Fruit fly (Drosophila melanogaster) whole organism, embryonic: ENCODE results near the gene Idi.
A peak's percentile ranks its signal among the peaks of the same experiment; 100 is the strongest.

Source experiments
- Bdp1 ChIP-seq: fragments of 200-800 bp; sonication (Bioruptor generic); optimal IDR thresholded peaks from 3 replicates; lab custom pipeline; 2016; ENCODE audit warnings: missing biosample characterization, missing genetic modification characterization
- Bgb ChIP-seq: fragments of 200-800 bp; sonication (Bioruptor generic); IDR thresholded peaks from 2 replicates; pipeline ENCODE4 v1.3.6; 2022; ENCODE audit warnings: missing biosample characterization, missing genetic modification characterization; ENCODE audit not compliant: partially characterized antibody
- CG10654 ChIP-seq: fragments of 200-800 bp; sonication (Bioruptor generic); optimal IDR thresholded peaks from 2 replicates; lab custom pipeline; 2016; ENCODE audit warnings: missing biosample characterization, missing genetic modification characterization
- CG10959 ChIP-seq: fragments of 200-800 bp; sonication (Bioruptor generic); IDR thresholded peaks from 2 replicates; pipeline ENCODE4 v1.3.6; 2022; ENCODE audit warnings: missing biosample characterization, missing genetic modification characterization
- CG11247 ChIP-seq: fragments of 200-800 bp; sonication (Bioruptor generic); IDR thresholded peaks from 2 replicates; pipeline ENCODE4 v1.3.6; 2022; ENCODE audit warnings: missing biosample characterization, missing genetic modification characterization
- CG12299 ChIP-seq: fragments of 200-800 bp; sonication (Bioruptor generic); optimal IDR thresholded peaks from 2 replicates; lab custom pipeline; 2018; ENCODE audit warnings: missing biosample characterization, mild to moderate bottlenecking, missing genetic modification characterization
- CG13287 ChIP-seq: fragments of 200-800 bp; sonication (Bioruptor generic); IDR thresholded peaks from 2 replicates; pipeline ENCODE4 v1.3.6; 2022; ENCODE audit warnings: missing biosample characterization, missing genetic modification characterization; ENCODE audit not compliant: partially characterized antibody
- CG13624 ChIP-seq: fragments of 200-800 bp; sonication (Bioruptor generic); optimal IDR thresholded peaks from 2 replicates; lab custom pipeline; 2016; ENCODE audit warnings: missing biosample characterization, missing genetic modification characterization
- CG16813 ChIP-seq: fragments of 200-800 bp; sonication (Bioruptor generic); IDR thresholded peaks from 3 replicates; pipeline ENCODE4 v1.3.6; 2022; ENCODE audit warnings: missing biosample characterization, missing genetic modification characterization; ENCODE audit not compliant: partially characterized antibody
- CG1792 ChIP-seq: fragments of 200-800 bp; sonication (Bioruptor generic); optimal IDR thresholded peaks from 2 replicates; lab custom pipeline; 2016; ENCODE audit warnings: missing biosample characterization, missing genetic modification characterization
- CG18764 ChIP-seq: fragments of 200-800 bp; sonication (Bioruptor generic); optimal IDR thresholded peaks from 3 replicates; lab custom pipeline; 2016; ENCODE audit warnings: missing biosample characterization, missing genetic modification characterization
- CG2889 ChIP-seq: fragments of 200-800 bp; sonication (Bioruptor generic); IDR thresholded peaks from 3 replicates; pipeline ENCODE4 v1.3.6; 2022; ENCODE audit warnings: missing biosample characterization, missing genetic modification characterization
- CG34376 ChIP-seq: fragments of 200-800 bp; sonication (Bioruptor generic); optimal IDR thresholded peaks from 2 replicates; lab custom pipeline; 2018; ENCODE audit warnings: missing biosample characterization, mild to moderate bottlenecking, missing genetic modification characterization
- CG4404 ChIP-seq: fragments of 200-800 bp; sonication (Bioruptor generic); IDR thresholded peaks from 2 replicates; pipeline ENCODE4 v1.3.6; 2022; ENCODE audit warnings: missing biosample characterization, missing genetic modification characterization
- CG4707 ChIP-seq: fragments of 200-800 bp; sonication (Bioruptor generic); optimal IDR thresholded peaks from 2 replicates; lab custom pipeline; 2018; ENCODE audit warnings: missing biosample characterization, mild to moderate bottlenecking, missing genetic modification characterization, moderate library complexity
- CG7928 ChIP-seq: fragments of 200-800 bp; sonication (Bioruptor generic); optimal IDR thresholded peaks from 2 replicates; lab custom pipeline; 2017; ENCODE audit warnings: missing biosample characterization, mild to moderate bottlenecking, missing genetic modification characterization
- CG7987 ChIP-seq: fragments of 200-800 bp; sonication (Bioruptor generic); optimal IDR thresholded peaks from 2 replicates; lab custom pipeline; 2018; ENCODE audit warnings: missing biosample characterization, mild to moderate bottlenecking, missing genetic modification characterization, moderate library complexity
- CHES-1-like ChIP-seq: fragments of 200-800 bp; sonication (Bioruptor generic); optimal IDR thresholded peaks from 2 replicates; lab custom pipeline; 2016; ENCODE audit warnings: missing biosample characterization, missing genetic modification characterization
- Dad ChIP-seq: fragments of 200-800 bp; sonication (Bioruptor generic); optimal IDR thresholded peaks from 3 replicates; lab custom pipeline; 2016; ENCODE audit warnings: missing biosample characterization, missing genetic modification characterization
- Dfd ChIP-seq, 2 experiments: fragments of >200 bp; optimal IDR thresholded peaks; 2 replicates each; lab custom pipeline; 2017; ENCODE audit warnings: missing biosample characterization in 2 of 2, missing genetic modification characterization in 2 of 2
- Dp ChIP-seq: fragments of 200-800 bp; sonication (Bioruptor generic); optimal IDR thresholded peaks from 2 replicates; lab custom pipeline; 2018; ENCODE audit warnings: missing biosample characterization, mild to moderate bottlenecking, missing genetic modification characterization, moderate library complexity
- Ets65A ChIP-seq: fragments of 200-800 bp; sonication (Bioruptor generic); peaks from one replicate; lab custom pipeline; 2016; ENCODE audit warnings: missing biosample characterization, missing genetic modification characterization
- Hmx ChIP-seq: fragments of 200-800 bp; sonication (Bioruptor generic); optimal IDR thresholded peaks from 2 replicates; lab custom pipeline; 2016; ENCODE audit warnings: missing biosample characterization, missing genetic modification characterization
- Hr51 ChIP-seq, 2 experiments: fragments of 200-800 bp; sonication (Bioruptor generic); optimal IDR thresholded peaks; 2 replicates in 1 of 2; 3 replicates in 1 of 2; lab custom pipeline; 2016 to 2018; ENCODE audit warnings: missing biosample characterization in 2 of 2, missing genetic modification characterization in 2 of 2, mild to moderate bottlenecking in 1 of 2, moderate library complexity in 1 of 2
- MBD-R2 ChIP-seq: fragments of 200-800 bp; sonication (Bioruptor generic); IDR thresholded peaks from 2 replicates; pipeline ENCODE4 v1.3.6; 2022; ENCODE audit warnings: missing biosample characterization, missing genetic modification characterization
- Myb ChIP-seq: fragments of 200-800 bp; sonication (Bioruptor generic); optimal IDR thresholded peaks from 2 replicates; lab custom pipeline; 2016; ENCODE audit warnings: missing biosample characterization, missing genetic modification characterization
- NC2β ChIP-seq: fragments of 200-800 bp; sonication (Bioruptor generic); optimal IDR thresholded peaks from 2 replicates; lab custom pipeline; 2016; ENCODE audit warnings: missing biosample characterization, missing genetic modification characterization
- Six4 ChIP-seq: fragments of 200-800 bp; sonication (Bioruptor generic); optimal IDR thresholded peaks from 2 replicates; lab custom pipeline; 2016; ENCODE audit warnings: missing biosample characterization, missing genetic modification characterization
- Sry-δ ChIP-seq: fragments of 200-800 bp; sonication (Bioruptor generic); optimal IDR thresholded peaks from 2 replicates; lab custom pipeline; 2016; ENCODE audit warnings: missing biosample characterization, missing genetic modification characterization
- ac ChIP-seq: fragments of 200-800 bp; sonication (Bioruptor generic); optimal IDR thresholded peaks from 3 replicates; lab custom pipeline; 2017; ENCODE audit warnings: missing biosample characterization, mild to moderate bottlenecking, missing genetic modification characterization
- az2 ChIP-seq: fragments of 200-800 bp; sonication (Bioruptor generic); optimal IDR thresholded peaks from 3 replicates; lab custom pipeline; 2016; ENCODE audit warnings: missing biosample characterization, missing genetic modification characterization
- bcd ChIP-seq: fragments of 200-800 bp; sonication (Bioruptor generic); optimal IDR thresholded peaks from 2 replicates; lab custom pipeline; 2017; ENCODE audit warnings: missing biosample characterization, mild to moderate bottlenecking, missing genetic modification characterization
- br ChIP-seq: fragments of >200 bp; optimal IDR thresholded peaks from 2 replicates; lab custom pipeline; 2017
- crp ChIP-seq, 2 experiments: fragments of 200-800 bp; sonication (Bioruptor generic); optimal IDR thresholded peaks; 2 replicates in 1 of 2; 3 replicates in 1 of 2; lab custom pipeline; 2017; ENCODE audit warnings: missing biosample characterization in 2 of 2, missing genetic modification characterization in 2 of 2, mild to moderate bottlenecking in 1 of 2, moderate library complexity in 1 of 2
- dati ChIP-seq: fragments of 200-800 bp; sonication (Bioruptor generic); IDR thresholded peaks from 2 replicates; pipeline ENCODE4 v1.3.6; 2022; ENCODE audit warnings: missing biosample characterization, missing genetic modification characterization
- dysf ChIP-seq: fragments of 200-800 bp; sonication (Bioruptor generic); IDR thresholded peaks from 3 replicates; pipeline ENCODE4 v1.3.6; 2022; ENCODE audit warnings: missing biosample characterization, missing genetic modification characterization
- gcm ChIP-seq: fragments of 200-800 bp; sonication (Bioruptor generic); optimal IDR thresholded peaks from 2 replicates; lab custom pipeline; 2019; ENCODE audit warnings: missing biosample characterization, mild to moderate bottlenecking, missing genetic modification characterization, moderate library complexity
- kay ChIP-seq: fragments of 200-800 bp; sonication (Bioruptor generic); optimal IDR thresholded peaks from 2 replicates; lab custom pipeline; 2016; ENCODE audit warnings: missing biosample characterization, missing genetic modification characterization
- lilli ChIP-seq: fragments of 200-800 bp; sonication (Bioruptor generic); optimal IDR thresholded peaks from 3 replicates; lab custom pipeline; 2016; ENCODE audit warnings: missing biosample characterization, missing genetic modification characterization
- lov ChIP-seq, 2 experiments: fragments of 200-800 bp in 1 of 2; fragments of >200 bp in 1 of 2; sonication (Bioruptor generic) in 1 of 2; IDR thresholded peaks in 1 of 2; optimal IDR thresholded peaks in 1 of 2; 2 replicates in 1 of 2; 3 replicates in 1 of 2; pipeline versions ENCODE4 v1.3.6 to Lab custom; 2017 to 2022; ENCODE audit warnings: missing biosample characterization in 1 of 2, missing genetic modification characterization in 1 of 2
- pfk ChIP-seq: fragments of 200-800 bp; sonication (Bioruptor generic); optimal IDR thresholded peaks from 2 replicates; lab custom pipeline; 2018; ENCODE audit warnings: missing biosample characterization, mild to moderate bottlenecking, missing genetic modification characterization, moderate library complexity
- phol ChIP-seq: fragments of 200-800 bp; sonication (Bioruptor generic); optimal IDR thresholded peaks from 3 replicates; lab custom pipeline; 2018; ENCODE audit warnings: missing biosample characterization, mild to moderate bottlenecking, missing genetic modification characterization, moderate library complexity
- row ChIP-seq: fragments of 200-800 bp; sonication (Bioruptor generic); IDR thresholded peaks from 3 replicates; pipeline ENCODE4 v1.3.6; 2022; ENCODE audit warnings: missing biosample characterization, missing genetic modification characterization
- sc ChIP-seq, 3 experiments: fragments of >200 bp in 2 of 3; fragments of 200-800 bp in 1 of 3; sonication (Bioruptor generic) in 1 of 3; optimal IDR thresholded peaks; 2 replicates in 2 of 3; 3 replicates in 1 of 3; lab custom pipeline; 2017; ENCODE audit warnings: mild to moderate bottlenecking in 1 of 3, missing biosample characterization in 1 of 3, missing genetic modification characterization in 1 of 3, missing genetic modification reagents in 1 of 3
- schlank ChIP-seq: fragments of 200-800 bp; sonication (Bioruptor generic); optimal IDR thresholded peaks from 2 replicates; lab custom pipeline; 2018; ENCODE audit warnings: missing biosample characterization, mild to moderate bottlenecking, missing genetic modification characterization
- sens-2 ChIP-seq: fragments of 200-800 bp; sonication (Bioruptor generic); IDR thresholded peaks from 2 replicates; pipeline ENCODE4 v1.3.6; 2022; ENCODE audit warnings: missing biosample characterization, missing genetic modification characterization
- seq ChIP-seq: fragments of 200-800 bp; sonication (Bioruptor generic); IDR thresholded peaks from 2 replicates; pipeline ENCODE4 v1.3.6; 2022; ENCODE audit warnings: missing biosample characterization, missing genetic modification characterization
- slp2 ChIP-seq: fragments of 200-800 bp; sonication (Bioruptor generic); optimal IDR thresholded peaks from 2 replicates; lab custom pipeline; 2016; ENCODE audit warnings: missing biosample characterization, missing genetic modification characterization
- stwl ChIP-seq: fragments of 200-800 bp; sonication (Bioruptor generic); optimal IDR thresholded peaks from 3 replicates; lab custom pipeline; 2018; ENCODE audit warnings: missing biosample characterization, mild to moderate bottlenecking, missing genetic modification characterization, moderate library complexity
- tgo ChIP-seq: fragments of 200-800 bp; sonication (Bioruptor generic); IDR thresholded peaks from 3 replicates; pipeline ENCODE4 v1.3.6; 2022; ENCODE audit warnings: missing biosample characterization, missing genetic modification characterization

The Idi gene

DNA sequence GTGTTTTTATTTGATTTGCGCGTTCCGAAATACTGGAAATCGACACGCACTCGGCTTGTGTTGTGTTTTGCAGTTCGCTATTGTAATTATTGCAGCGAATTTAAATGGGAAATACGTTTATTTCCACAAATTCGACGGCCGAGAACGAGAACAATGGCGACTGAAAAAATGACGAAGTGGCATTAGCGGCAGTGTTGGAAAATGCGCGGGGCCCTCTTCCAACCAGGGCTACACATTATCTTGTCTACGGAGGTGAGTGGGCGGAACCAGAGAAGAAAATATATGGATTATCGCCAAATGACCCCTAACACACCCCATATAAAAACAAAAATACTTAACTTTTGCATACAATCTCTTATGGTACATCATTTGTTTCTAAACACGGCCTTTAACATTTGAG lies 1.1 kb upstream of the Idi start, which contains the start of gene Rab1 (continued):
- TF ChIP-seq CG11247 (GFP tag; lab: Robert Waterston, UW) (no peak), CG13624 (peak; percentile 55), ac (GFP tag; lab: Kevin White, UChicago) (no peak), schlank (tag; lab: Kevin White, UChicago) (no peak), MBD-R2 (peak; percentile 78), row (GFP tag; lab: Robert Waterston, UW) (peak; percentile 42; the same call in 1 of the 3 replicates), CG16813 (0 out of 3 replicates have a peak, but pooled peaks have one; percentile 24), Bdp1 (peak; percentile 36), CG7987 (GFP tag; lab: Kevin White, UChicago) (peak; percentile 38), br (lab: Kevin White, UChicago) (no peak), Dp (GFP tag; lab: Kevin White, UChicago) (peak; percentile 13), CHES-1-like (GFP tag; lab: Kevin White, UChicago) (no peak), Bgb (GFP tag; lab: Robert Waterston, UW) (peak; percentile 32; the same call in 1 of the 2 replicates), stwl (tag; lab: Kevin White, UChicago) (peak; percentile 56), lov (optimal IDR thresholded peaks at IDR 0.05; lab: Kevin White, UChicago) (no peak), lov (GFP tag; IDR thresholded peaks at IDR 0.05; lab: Robert Waterston, UW) (0 out of 3 replicates have a peak, but pooled peaks have one; percentile 31), Sry-δ (GFP tag; lab: Kevin White, UChicago) (peak; percentile 46), Hmx (GFP tag; lab: Kevin White, UChicago) (no peak), CG10654 (GFP tag; lab: Kevin White, UChicago) (peak; percentile 4), az2 (GFP tag; lab: Kevin White, UChicago) (no peak), CG2889 (GFP tag; lab: Robert Waterston, UW) (no peak), dysf (GFP tag; lab: Robert Waterston, UW) (peak; percentile 24; the same call in 1 of the 3 replicates), CG12299 (tag; lab: Kevin White, UChicago) (peak; percentile 9), sens-2 (GFP tag; lab: Robert Waterston, UW) (no peak), tgo (GFP tag; lab: Robert Waterston, UW) (no peak), gcm (no peak), CG13287 (peak; percentile 31), dati (GFP tag; lab: Robert Waterston, UW) (no peak), Myb (GFP tag; lab: Kevin White, UChicago) (peak; percentile 46), seq (no peak), NC2β (GFP tag; lab: Kevin White, UChicago) (peak; percentile 39), CG34376 (peak; percentile 54), CG4707 (GFP tag; lab: Kevin White, UChicago) (no peak), bcd (GFP tag; lab: Kevin White, UChicago) (peak; percentile 55), sc (optimal IDR thresholded peaks at IDR 0.05; lab: Kevin White, UChicago) (no peak), sc (GFP tag; optimal IDR thresholded peaks at IDR 0.05; lab: Kevin White, UChicago) (no peak), CG7928 (GFP tag; lab: Kevin White, UChicago) (peak; percentile 94), slp2 (peak; percentile 7), CG1792 (GFP tag; lab: Kevin White, UChicago) (no peak), Hr51 (GFP tag; optimal IDR thresholded peaks at IDR 0.05; lab: Kevin White, UChicago) (peak in 1 of 2 experiments; percentile 59), pfk (GFP tag; lab: Kevin White, UChicago) (peak; percentile 47), crp (GFP tag; optimal IDR thresholded peaks at IDR 0.05; lab: Kevin White, UChicago) (peak; percentile 4 to 81), Dfd (GFP tag; optimal IDR thresholded peaks at IDR 0.05; lab: Kevin White, UChicago) (no peak), kay (peak; percentile 24), lilli (GFP tag; lab: Kevin White, UChicago) (peak; percentile 58), Ets65A (peak; percentile 82), CG4404 (GFP tag; lab: Robert Waterston, UW) (no peak), Dad (GFP tag; lab: Kevin White, UChicago) (no peak), phol (tag; lab: Kevin White, UChicago) (peak; percentile 96), Six4 (no peak), CG18764 (GFP tag; lab: Kevin White, UChicago) (peak; percentile 18), CG10959 (GFP tag; lab: Robert Waterston, UW) (0 out of 2 replicates have a peak, but pooled peaks have one; percentile 8)
